Fruit fly (Drosophila melanogaster): ENCODE results near the gene Reph.

The Reph gene

dm6 chr2L:3832249-3832675 is 28.9 kb downstream of the Reph start (continued):
- TF ChIP-seq CG15011 (GFP tag; optimal IDR thresholded peaks at IDR 0.05) (peak; percentile 87), esg (GFP tag; conservative IDR thresholded peaks at IDR 0.05) (peak; percentile 93), CG8478 (optimal IDR thresholded peaks at IDR 0.05) (no peak), gcm2 (GFP tag; optimal IDR thresholded peaks at IDR 0.05) (peak; percentile 95), maf-S (GFP tag; optimal IDR thresholded peaks at IDR 0.05) (peak; percentile 95), CG13775 (GFP tag; optimal IDR thresholded peaks at IDR 0.05) (peak; percentile 95), klu (GFP tag; IDR thresholded peaks at IDR 0.05) (peak; percentile 87), z (GFP tag; IDR thresholded peaks at IDR 0.05) (peak; percentile 75), CG8281 (tag; optimal IDR thresholded peaks at IDR 0.05) (peak; percentile 84), tna (GFP tag; IDR thresholded peaks at IDR 0.05; ENCODE audit: partially characterized antibody) (no peak), gem (tag; optimal IDR thresholded peaks at IDR 0.05) (peak; percentile 98), CG8765 (GFP tag; IDR thresholded peaks at IDR 0.05) (peak; percentile 96), ind (GFP tag; optimal IDR thresholded peaks at IDR 0.05) (peak; percentile 94), CG10543 (GFP tag; optimal IDR thresholded peaks at IDR 0.05) (peak; percentile 81), unpg (GFP tag; optimal IDR thresholded peaks at IDR 0.05) (peak; percentile 98), dmrt11E (tag; optimal IDR thresholded peaks at IDR 0.05) (peak; percentile 99), NFAT (GFP tag; IDR thresholded peaks at IDR 0.05) (peak; percentile 77), CG14014 (GFP tag; IDR thresholded peaks at IDR 0.05) (peak; percentile 91), CG12942 (GFP tag; optimal IDR thresholded peaks at IDR 0.05) (peak; percentile 94), CG16779 (GFP tag; IDR thresholded peaks at IDR 0.05) (peak; percentile 73), Tbp (GFP tag; optimal IDR thresholded peaks at IDR 0.05) (no peak), CG3065 (GFP tag; optimal IDR thresholded peaks at IDR 0.05) (peak; percentile 96), Rx (GFP tag; IDR thresholded peaks at IDR 0.05) (peak; percentile 97), zen (tag; optimal IDR thresholded peaks at IDR 0.05) (peak; percentile 98), bcd (GFP tag; optimal IDR thresholded peaks at IDR 0.05) (peak; percentile 96), zfh1 (GFP tag; IDR thresholded peaks at IDR 0.05) (peak; percentile 99), CG10366 (GFP tag; IDR thresholded peaks at IDR 0.05) (peak; percentile 96), CG9797 (GFP tag; optimal IDR thresholded peaks at IDR 0.05) (peak; percentile 73), tll (GFP tag; optimal IDR thresholded peaks at IDR 0.05) (peak in 1 of 2 experiments; percentile 83), CG3163 (GFP tag; optimal IDR thresholded peaks at IDR 0.05) (peak; percentile 77), Aef1 (GFP tag; IDR thresholded peaks at IDR 0.05) (peak; percentile 89), wdn (GFP tag; IDR thresholded peaks at IDR 0.05) (peak; percentile 81), Hr51 (GFP tag; optimal IDR thresholded peaks at IDR 0.05) (peak; percentile 92 to 95), CG34376 (GFP tag; optimal IDR thresholded peaks at IDR 0.05) (peak; percentile 47), ftz-f1 (GFP tag; optimal IDR thresholded peaks at IDR 0.05) (peak; percentile 24), E2f2 (GFP tag; IDR thresholded peaks at IDR 0.05) (peak; percentile 76), CG10462 (GFP tag; optimal IDR thresholded peaks at IDR 0.05) (peak; percentile 96), CG12391 (tag; optimal IDR thresholded peaks at IDR 0.05) (peak; percentile 97), CG12769 (tag; optimal IDR thresholded peaks at IDR 0.05) (peak; percentile 96), CG3407 (GFP tag; optimal IDR thresholded peaks at IDR 0.05) (peak; percentile 98), CG15479 (GFP tag; optimal IDR thresholded peaks at IDR 0.05) (peak; percentile 39), CG12219 (GFP tag; optimal IDR thresholded peaks at IDR 0.05) (peak; percentile 97), Doc3 (GFP tag; IDR thresholded peaks at IDR 0.05; ENCODE audit: partially characterized antibody) (no peak), sens-2 (GFP tag; IDR thresholded peaks at IDR 0.05) (peak; percentile 93), sisA (GFP tag; IDR thresholded peaks at IDR 0.05) (peak; percentile 97), GATAe (GFP tag; conservative IDR thresholded peaks at IDR 0.05) (peak; percentile 74; the same call in 1 of the 2 replicates), TFAM (GFP tag; optimal IDR thresholded peaks at IDR 0.05) (peak; percentile 92), Oli (tag; optimal IDR thresholded peaks at IDR 0.05) (peak; percentile 97), BtbVII (GFP tag; optimal IDR thresholded peaks at IDR 0.05) (peak; percentile 80), Stat92E (GFP tag; optimal IDR thresholded peaks at IDR 0.05) (peak in 1 of 3 experiments; percentile 97), CG30403 (GFP tag; optimal IDR thresholded peaks at IDR 0.05) (peak; percentile 96)
